Worm (Caenorhabditis elegans): Measurements from ENCODE around the gene F26F12.8.
A peak's percentile ranks its signal among the peaks of the same experiment; 100 is the strongest.

DNA sequence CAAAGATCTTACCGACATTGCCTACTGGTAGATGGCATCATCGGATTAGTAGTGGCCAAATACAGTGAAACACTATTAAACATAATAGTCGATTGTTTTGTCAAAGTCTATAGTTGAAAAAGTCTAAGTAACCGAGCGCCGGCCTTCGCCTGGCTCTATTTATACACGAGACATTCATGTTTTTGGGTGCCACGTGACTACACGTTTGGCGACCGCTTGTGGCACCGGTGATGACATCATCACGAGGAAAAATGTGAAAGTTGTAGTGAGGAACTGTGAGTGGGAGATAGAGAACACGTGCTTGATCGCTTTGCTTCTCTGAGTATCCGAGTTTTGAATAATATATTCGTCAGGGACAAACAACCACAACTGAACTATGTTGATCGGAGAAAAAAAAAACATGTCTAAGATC lies 18.0 kb downstream of the F26F12.8 start:
- TF ChIP-seq nhr-28 (tag; optimal IDR thresholded peaks at IDR 0.05) = no peak
- TF ChIP-seq pha-4 (tag; optimal IDR thresholded peaks at IDR 0.05) = peak; percentile 84
- no peak for TF ChIP-seq nhr-76 (tag; optimal IDR thresholded peaks at IDR 0.05)
- peak; percentile 67 for TF ChIP-seq pqm-1 (tag; optimal IDR thresholded peaks at IDR 0.05)
- TF ChIP-seq fkh-10 (GFP tag; optimal IDR thresholded peaks at IDR 0.05) = no peak
- TF ChIP-seq ztf-4 (tag; optimal IDR thresholded peaks at IDR 0.05) = peak; percentile 80
- TF ChIP-seq elt-3 (tag; optimal IDR thresholded peaks at IDR 0.05) = no peak
- no peak for TF ChIP-seq unc-62 (GFP tag; optimal IDR thresholded peaks at IDR 0.05)
- no peak for TF ChIP-seq unc-39 (tag; optimal IDR thresholded peaks at IDR 0.05)
- no peak for TF ChIP-seq nhr-237 (tag; optimal IDR thresholded peaks at IDR 0.05)
- TF ChIP-seq skn-1 (tag; optimal IDR thresholded peaks at IDR 0.05) = no peak
